Worm (Caenorhabditis elegans): Measurements from ENCODE around the gene C35A5.11.

Gene C35A5.11

ce11 chrV:10514271-10514670 is 11.4 kb upstream of the C35A5.11 start, which contains the start of gene dmsr-8:
Gene dmsr-8, minus strand, starts transcription at chrV:10514371.
- TF ChIP-seq unc-42 (tag; optimal IDR thresholded peaks at IDR 0.05) (no peak), fkh-10 (GFP tag; optimal IDR thresholded peaks at IDR 0.05) (no peak), pros-1 (tag; optimal IDR thresholded peaks at IDR 0.05) (no peak), pha-4 (tag; optimal IDR thresholded peaks at IDR 0.05) (no peak), ama-1 (optimal IDR thresholded peaks at IDR 0.05) (no peak), ceh-45 (GFP tag; IDR thresholded peaks at IDR 0.05) (no peak), unc-86 (tag; optimal IDR thresholded peaks at IDR 0.05) (no peak), fax-1 (tag; optimal IDR thresholded peaks at IDR 0.05) (no peak), F13H6.1 (tag; optimal IDR thresholded peaks at IDR 0.05) (no peak)

- TF ChIP-seq T23F11.4 (GFP tag; optimal IDR thresholded peaks at IDR 0.05): no peak
- no peak for TF ChIP-seq fax-1 (tag; optimal IDR thresholded peaks at IDR 0.05)
- TF ChIP-seq sox-4 (tag; optimal IDR thresholded peaks at IDR 0.05): no peak
- TF ChIP-seq dmd-4 (tag; optimal IDR thresholded peaks at IDR 0.05; ENCODE audit: borderline replicate concordance): no peak
- no peak for TF ChIP-seq tbx-7 (tag; optimal IDR thresholded peaks at IDR 0.05)
These were observed 5.9 kb upstream of the C35A5.11 start, which contains the start of gene C35A5.6 for ce11 chrV:10508855-10509254. Gene C35A5.6, plus strand, starts transcription at chrV:10509137.

- TF ChIP-seq sox-2 (GFP tag; IDR thresholded peaks at IDR 0.05) (no peak), ceh-31 (tag; optimal IDR thresholded peaks at IDR 0.05) (no peak), unc-86 (tag; optimal IDR thresholded peaks at IDR 0.05) (no peak), sox-4 (tag; optimal IDR thresholded peaks at IDR 0.05) (no peak), hlh-6 (tag; optimal IDR thresholded peaks at IDR 0.05) (no peak), K09A11.1 (tag; optimal IDR thresholded peaks at IDR 0.05; ENCODE audit: insufficient read depth) (no peak), npax-4 (tag; optimal IDR thresholded peaks at IDR 0.05) (no peak), unc-55 (GFP tag; optimal IDR thresholded peaks at IDR 0.05) (no peak), ceh-2 (tag; optimal IDR thresholded peaks at IDR 0.05) (no peak), elt-2 (tag; optimal IDR thresholded peaks at IDR 0.05) (no peak), fkh-6 (tag; optimal IDR thresholded peaks at IDR 0.05) (no peak), pha-4 (tag; optimal IDR thresholded peaks at IDR 0.05) (no peak), che-1 (tag; optimal IDR thresholded peaks at IDR 0.05) (no peak), ceh-34 (tag; optimal IDR thresholded peaks at IDR 0.05) (no peak), pag-3 (tag; optimal IDR thresholded peaks at IDR 0.05; ENCODE audit: borderline replicate concordance) (no peak), ama-1 (optimal IDR thresholded peaks at IDR 0.05) (no peak), rnt-1 (tag; optimal IDR thresholded peaks at IDR 0.05) (no peak)
These were observed 2.6 kb upstream of the C35A5.11 start, which contains the start of gene C35A5.5 for ce11 chrV:10505553-10505952. Gene C35A5.5, plus strand, starts transcription at chrV:10505853.

- TF ChIP-seq K02D7.2 (tag; optimal IDR thresholded peaks at IDR 0.05): no peak
- no peak for TF ChIP-seq mec-3 (tag; optimal IDR thresholded peaks at IDR 0.05; ENCODE audit: borderline replicate concordance)
- no peak for TF ChIP-seq hlh-15 (tag; optimal IDR thresholded peaks at IDR 0.05)
- no peak for TF ChIP-seq ztf-16 (tag; optimal IDR thresholded peaks at IDR 0.05)
- no peak for TF ChIP-seq sdc-2 (tag; optimal IDR thresholded peaks at IDR 0.05)
- TF ChIP-seq npax-4 (tag; optimal IDR thresholded peaks at IDR 0.05): no peak
- TF ChIP-seq unc-86 (tag; optimal IDR thresholded peaks at IDR 0.05): no peak
- TF ChIP-seq ceh-14 (tag; optimal IDR thresholded peaks at IDR 0.05): no peak
These were observed 982 bp upstream of the C35A5.11 start, which contains the start of gene C35A5.10 for ce11 chrV:10503893-10504292. Gene C35A5.10, plus strand, starts transcription at chrV:10504193.

ce11 chrV:10501295-10501694 is 1.6 kb downstream of the C35A5.11 start, which contains the start of gene C35A5.3:
Gene C35A5.3, minus strand, starts transcription at chrV:10501395.
- TF ChIP-seq rnt-1 (tag; optimal IDR thresholded peaks at IDR 0.05): no peak
- no peak for TF ChIP-seq ceh-14 (tag; optimal IDR thresholded peaks at IDR 0.05)
- no peak for TF ChIP-seq ref-2 (tag; optimal IDR thresholded peaks at IDR 0.05)
- TF ChIP-seq ama-1 (optimal IDR thresholded peaks at IDR 0.05): no peak
- TF ChIP-seq ceh-34 (tag; optimal IDR thresholded peaks at IDR 0.05): no peak

- TF ChIP-seq hlh-13 (GFP tag; optimal IDR thresholded peaks at IDR 0.05) (no peak), tbx-7 (tag; optimal IDR thresholded peaks at IDR 0.05) (no peak), mec-3 (tag; optimal IDR thresholded peaks at IDR 0.05; ENCODE audit: borderline replicate concordance) (no peak), odd-2 (tag; optimal IDR thresholded peaks at IDR 0.05) (no peak), sox-2 (GFP tag; IDR thresholded peaks at IDR 0.05) (no peak), lim-6 (tag; optimal IDR thresholded peaks at IDR 0.05) (no peak), unc-42 (tag; optimal IDR thresholded peaks at IDR 0.05) (no peak), pax-1 (tag; optimal IDR thresholded peaks at IDR 0.05) (no peak), dve-1 (tag; optimal IDR thresholded peaks at IDR 0.05) (no peak), elt-2 (tag; optimal IDR thresholded peaks at IDR 0.05) (no peak), pat-9 (tag; optimal IDR thresholded peaks at IDR 0.05) (no peak), ama-1 (optimal IDR thresholded peaks at IDR 0.05) (no peak), npax-4 (tag; optimal IDR thresholded peaks at IDR 0.05) (no peak), pha-4 (tag; optimal IDR thresholded peaks at IDR 0.05) (no peak), ceh-30 (tag; optimal IDR thresholded peaks at IDR 0.05) (no peak), gmeb-2 (tag; optimal IDR thresholded peaks at IDR 0.05) (no peak), rnt-1 (tag; optimal IDR thresholded peaks at IDR 0.05) (no peak), unc-86 (tag; optimal IDR thresholded peaks at IDR 0.05) (no peak), ceh-19 (GFP tag; optimal IDR thresholded peaks at IDR 0.05) (no peak), K02D7.2 (tag; optimal IDR thresholded peaks at IDR 0.05) (no peak)
These were observed 6.2 kb downstream of the C35A5.11 start, which contains the start of gene C35A5.4 for ce11 chrV:10496733-10497132. Gene C35A5.4, plus strand, starts transcription at chrV:10497033.
